Fruit fly (Drosophila melanogaster): ENCODE measurements around the gene CG13042.

- no peak for TF ChIP-seq usp (GFP tag; optimal IDR thresholded peaks at IDR 0.05)
- peak; percentile 58 for TF ChIP-seq Vsx2 (GFP tag; optimal IDR thresholded peaks at IDR 0.05; ENCODE audit: partially characterized antibody)
- peak; percentile 80 for TF ChIP-seq Myc (optimal IDR thresholded peaks at IDR 0.05)
- no peak for TF ChIP-seq Hnf4 (GFP tag; optimal IDR thresholded peaks at IDR 0.05)
- no peak for TF ChIP-seq h (GFP tag; optimal IDR thresholded peaks at IDR 0.05)
- no peak for TF ChIP-seq lola (GFP tag; optimal IDR thresholded peaks at IDR 0.05)
- TF ChIP-seq Hr78 (GFP tag; optimal IDR thresholded peaks at IDR 0.05) = no peak
- TF ChIP-seq dl (GFP tag; optimal IDR thresholded peaks at IDR 0.05; ENCODE audit: insufficient read depth in 1 of 2, partially characterized antibody in 2 of 2) = no peak
- TF ChIP-seq pan (optimal IDR thresholded peaks at IDR 0.05) = no peak
- TF ChIP-seq fru (GFP tag; optimal IDR thresholded peaks at IDR 0.05) = no peak
- no peak for TF ChIP-seq psq (GFP tag; optimal IDR thresholded peaks at IDR 0.05)
- no peak for TF ChIP-seq dsf (GFP tag; optimal IDR thresholded peaks at IDR 0.05; ENCODE audit: borderline replicate concordance)
- TF ChIP-seq ey (GFP tag; optimal IDR thresholded peaks at IDR 0.05) = no peak
These were observed 26.6 kb upstream of the CG13042 start for dm6 chr3L:16334876-16335275.

Measured in whole organism, wandering third instar larva.